Worm (Caenorhabditis elegans) whole organism, mixed stage, embryonic: ENCODE data around the gene gly-3.

ENCODE experiments used
- blmp-1 ChIP-seq: fragments of 150-350 bp; optimal IDR thresholded peaks from 2 replicates; lab custom pipeline; 2014; ENCODE audit warnings: missing biosample characterization, missing genetic modification characterization
- ceh-83 ChIP-seq: fragments of 200-800 bp; sonication (Bioruptor generic); optimal IDR thresholded peaks from 2 replicates; lab custom pipeline; 2018; ENCODE audit warnings: mild to moderate bottlenecking, missing genetic modification characterization, missing compliant biosample characterization
- ces-1 ChIP-seq: fragments of 150-350 bp; optimal IDR thresholded peaks from 2 replicates; lab custom pipeline; 2014; ENCODE audit warnings: missing biosample characterization, missing genetic modification reagents, missing genetic modification characterization
- elt-1 ChIP-seq: sonication (generic microtip); optimal IDR thresholded peaks from 2 replicates; lab custom pipeline; 2017; ENCODE audit warnings: missing genetic modification characterization, mild to moderate bottlenecking, missing compliant biosample characterization, antibody characterized with exemption, moderate library complexity, borderline replicate concordance; ENCODE audit not compliant: insufficient read depth
- hlh-1 ChIP-seq: fragments of 150-350 bp; optimal IDR thresholded peaks from 2 replicates; lab custom pipeline; 2014; ENCODE audit warnings: missing biosample characterization, missing genetic modification reagents, missing genetic modification characterization
- mab-5 ChIP-seq: fragments of 150-350 bp; optimal IDR thresholded peaks from 2 replicates; lab custom pipeline; 2014; ENCODE audit warnings: missing biosample characterization, missing genetic modification characterization
- mep-1 ChIP-seq: fragments of 150-350 bp; optimal IDR thresholded peaks from 2 replicates; lab custom pipeline; 2017; ENCODE audit warnings: missing biosample characterization, missing genetic modification reagents, missing genetic modification characterization, inconsistent platforms
- nhr-237 ChIP-seq: fragments of 150-350 bp; optimal IDR thresholded peaks from 2 replicates; lab custom pipeline; 2014; ENCODE audit warnings: missing biosample characterization, missing genetic modification characterization
- nhr-28 ChIP-seq: fragments of 150-350 bp; optimal IDR thresholded peaks from 2 replicates; lab custom pipeline; 2014; ENCODE audit warnings: missing biosample characterization, missing genetic modification characterization
- sptf-1 ChIP-seq: sonication (generic microtip); optimal IDR thresholded peaks from 2 replicates; lab custom pipeline; 2017; ENCODE audit warnings: mild to moderate bottlenecking, missing genetic modification characterization, moderate library complexity, missing compliant biosample characterization
- unc-62 ChIP-seq: fragments of 150-350 bp; optimal IDR thresholded peaks from 2 replicates; lab custom pipeline; 2014; ENCODE audit warnings: missing biosample characterization, missing genetic modification reagents, missing genetic modification characterization
- ztf-11 ChIP-seq: fragments of 150-350 bp; optimal IDR thresholded peaks from 2 replicates; lab custom pipeline; 2014; ENCODE audit warnings: missing biosample characterization, missing genetic modification characterization

DNA sequence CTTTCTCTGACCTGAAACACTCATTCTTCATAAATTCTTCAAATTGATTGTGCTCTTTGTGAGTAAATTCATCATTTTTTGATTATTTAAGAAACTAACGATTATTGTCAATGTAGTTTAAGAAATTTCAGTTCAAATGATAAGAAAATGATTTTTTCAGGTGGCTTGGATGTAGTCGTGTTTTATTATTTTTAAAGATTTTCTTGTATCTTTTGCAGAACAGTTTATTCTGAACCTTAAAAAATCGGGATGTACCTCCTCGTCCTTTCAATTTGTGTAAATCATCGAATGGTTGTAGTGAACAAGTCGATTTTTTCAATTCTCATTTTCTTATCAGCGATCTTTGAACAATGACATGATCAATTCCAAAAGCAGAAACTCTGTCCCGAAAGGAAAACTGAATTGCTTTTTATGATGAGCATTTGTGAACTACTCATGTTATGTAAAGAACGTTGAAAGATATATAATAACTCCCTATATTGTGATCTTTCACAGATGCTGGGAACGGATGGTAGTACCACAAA is 52.3 kb downstream of the gly-3 start, which contains the start of gene slc-17.3:
- TF ChIP-seq mab-5: no peak
- no peak for TF ChIP-seq ces-1 (GFP tag; lab: Kevin White, UChicago)
- TF ChIP-seq unc-62: no peak
- no peak for TF ChIP-seq blmp-1 (tag; lab: Kevin White, UChicago)
- TF ChIP-seq mep-1 (tag; lab: Kevin White, UChicago): no peak
- TF ChIP-seq ztf-11 (tag; lab: Kevin White, UChicago): no peak
- no peak for TF ChIP-seq nhr-28
- TF ChIP-seq nhr-237 (tag; lab: Kevin White, UChicago): no peak
- TF ChIP-seq sptf-1 (tag; lab: Kevin White, UChicago): no peak
- TF ChIP-seq ceh-83 (GFP tag; lab: Kevin White, UChicago): no peak
- TF ChIP-seq hlh-1 (tag; lab: Kevin White, UChicago): no peak
- TF ChIP-seq elt-1 (tag; lab: Kevin White, UChicago): no peak
